Worm (Caenorhabditis elegans): Measurements from ENCODE around the gene rps-30.
A peak's percentile ranks its signal among the peaks of the same experiment; 100 is the strongest.

The rps-30 gene

DNA sequence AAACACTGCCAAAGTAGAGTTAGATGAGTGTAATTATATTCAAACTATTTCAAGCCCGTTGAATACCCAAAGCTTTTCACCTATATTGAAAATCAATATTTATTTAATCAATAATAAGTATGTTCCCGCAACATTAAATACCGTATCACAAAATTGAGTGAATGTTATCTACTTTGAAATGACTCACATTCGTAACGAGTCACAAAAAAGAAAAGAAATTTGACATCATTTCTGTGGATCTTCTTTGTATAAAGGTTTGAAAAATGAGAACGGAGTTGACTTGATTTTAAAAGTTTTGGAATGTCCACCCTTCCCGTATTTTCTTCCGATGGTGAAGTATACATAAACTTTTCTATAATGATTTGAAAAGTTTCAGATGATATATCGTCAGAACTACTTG is 41.1 kb upstream of the rps-30 start, which contains the start of gene srr-10:
Gene srr-10, plus strand, starts transcription at position 301 of the 400 bp plus-strand sequence.
- no peak for TF ChIP-seq pes-1 (GFP tag; IDR thresholded peaks at IDR 0.05)
- TF ChIP-seq ceh-36 (tag; optimal IDR thresholded peaks at IDR 0.05) = no peak
- no peak for TF ChIP-seq flt-1 (GFP tag; IDR thresholded peaks at IDR 0.05)
- TF ChIP-seq hmbx-1 (tag; optimal IDR thresholded peaks at IDR 0.05) = no peak
- TF ChIP-seq aly-1 (tag; optimal IDR thresholded peaks at IDR 0.05) = no peak
- no peak for TF ChIP-seq hnd-1 (tag; optimal IDR thresholded peaks at IDR 0.05)
- TF ChIP-seq sea-1 (GFP tag; conservative IDR thresholded peaks at IDR 0.05) = no peak
- no peak for TF ChIP-seq scrt-1 (GFP tag; IDR thresholded peaks at IDR 0.05)
- TF ChIP-seq tbx-37 (GFP tag; conservative IDR thresholded peaks at IDR 0.05) = no peak
- no peak for TF ChIP-seq B0310.2 (tag; optimal IDR thresholded peaks at IDR 0.05)
- no peak for TF ChIP-seq F13C5.2 (tag; optimal IDR thresholded peaks at IDR 0.05)
- TF ChIP-seq ets-7 (tag; optimal IDR thresholded peaks at IDR 0.05) = no peak
- TF ChIP-seq tbx-11 (GFP tag; IDR thresholded peaks at IDR 0.05) = no peak
- no peak for TF ChIP-seq hmg-4 (GFP tag; optimal IDR thresholded peaks at IDR 0.05)
- TF ChIP-seq ceh-13 (GFP tag; optimal IDR thresholded peaks at IDR 0.05) = no peak
- TF ChIP-seq ama-1 (optimal IDR thresholded peaks at IDR 0.05) = no peak
- TF ChIP-seq tra-4 (tag; optimal IDR thresholded peaks at IDR 0.05) = no peak

DNA sequence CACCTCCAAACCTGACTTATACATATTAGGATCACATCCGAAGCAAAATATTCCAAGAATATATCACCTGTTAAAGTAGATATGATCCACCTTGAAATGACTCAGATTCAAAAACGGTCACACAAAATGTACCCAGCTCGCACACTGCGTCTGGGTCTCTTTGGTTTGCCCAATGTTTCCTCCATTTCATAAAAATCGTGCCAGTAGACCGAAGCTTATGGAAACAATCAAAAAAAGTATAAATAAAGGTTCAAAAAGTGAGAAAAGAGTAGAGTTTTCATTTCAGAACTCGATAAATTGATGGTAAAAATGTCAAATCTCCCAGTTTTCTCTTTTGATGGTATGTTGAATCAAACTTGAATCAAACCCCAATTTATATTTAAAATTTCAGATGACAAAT is 38.7 kb upstream of the rps-30 start, which contains the start of gene srr-9:
Gene srr-9, plus strand, starts transcription at position 301 of the 400 bp plus-strand sequence.
- TF ChIP-seq sea-1 (GFP tag; conservative IDR thresholded peaks at IDR 0.05) (no peak), tra-4 (tag; optimal IDR thresholded peaks at IDR 0.05) (no peak), B0310.2 (tag; optimal IDR thresholded peaks at IDR 0.05) (no peak), tbx-11 (GFP tag; IDR thresholded peaks at IDR 0.05) (no peak), F13C5.2 (tag; optimal IDR thresholded peaks at IDR 0.05) (no peak), ceh-13 (GFP tag; optimal IDR thresholded peaks at IDR 0.05) (no peak), ama-1 (optimal IDR thresholded peaks at IDR 0.05) (no peak), hnd-1 (tag; optimal IDR thresholded peaks at IDR 0.05) (no peak), ceh-36 (tag; optimal IDR thresholded peaks at IDR 0.05) (no peak), tbx-37 (GFP tag; conservative IDR thresholded peaks at IDR 0.05) (no peak)

DNA sequence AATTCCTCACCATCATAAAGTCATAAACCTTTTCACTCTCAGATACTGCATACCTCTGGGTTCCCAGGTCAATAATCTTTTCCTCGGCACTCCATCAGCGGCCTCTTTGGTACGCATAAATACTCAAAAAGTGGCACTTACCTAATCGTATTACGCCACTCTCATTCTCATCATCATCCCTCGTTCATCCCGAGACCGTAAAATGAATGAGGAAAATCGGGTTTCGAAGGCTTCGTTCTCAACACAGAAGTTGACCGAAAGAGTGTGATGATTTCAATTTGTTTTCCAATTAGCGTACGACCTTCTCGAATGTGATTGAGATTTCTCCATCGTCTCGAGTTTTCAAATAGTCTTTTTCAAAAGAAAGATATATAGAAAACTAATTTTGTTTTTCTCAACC is 36.4 kb upstream of the rps-30 start:
- TF ChIP-seq ceh-36 (tag; optimal IDR thresholded peaks at IDR 0.05) (no peak), hnd-1 (tag; optimal IDR thresholded peaks at IDR 0.05) (no peak), hmg-4 (GFP tag; optimal IDR thresholded peaks at IDR 0.05) (no peak), aly-1 (tag; optimal IDR thresholded peaks at IDR 0.05) (no peak), scrt-1 (GFP tag; IDR thresholded peaks at IDR 0.05) (no peak), tbx-37 (GFP tag; conservative IDR thresholded peaks at IDR 0.05) (no peak), B0310.2 (tag; optimal IDR thresholded peaks at IDR 0.05) (no peak), tbx-11 (GFP tag; IDR thresholded peaks at IDR 0.05) (no peak), hmbx-1 (tag; optimal IDR thresholded peaks at IDR 0.05) (no peak), flt-1 (GFP tag; IDR thresholded peaks at IDR 0.05) (no peak), ceh-13 (GFP tag; optimal IDR thresholded peaks at IDR 0.05) (no peak), ama-1 (optimal IDR thresholded peaks at IDR 0.05) (no peak), ets-7 (tag; optimal IDR thresholded peaks at IDR 0.05) (no peak), F13C5.2 (tag; optimal IDR thresholded peaks at IDR 0.05) (no peak)

DNA sequence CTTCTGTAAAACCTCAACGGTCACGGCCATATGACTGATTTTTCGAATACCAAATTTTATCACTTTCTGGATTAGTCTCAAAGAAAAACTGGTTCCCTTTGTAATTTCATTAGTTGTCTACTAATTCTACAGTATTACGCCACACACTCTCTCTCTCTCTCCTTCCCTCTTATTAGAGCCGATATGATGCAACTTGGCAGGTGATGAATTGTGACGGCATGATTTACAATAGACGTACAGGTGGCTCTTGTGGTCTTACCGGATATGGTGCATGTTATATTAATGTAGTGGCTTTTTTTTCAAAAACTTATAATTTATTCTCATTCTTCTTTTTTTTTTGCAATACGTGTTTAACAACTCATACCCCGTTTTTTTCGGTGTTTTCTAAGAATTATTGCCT is 34.5 kb upstream of the rps-30 start:
- no peak for TF ChIP-seq ceh-36 (tag; optimal IDR thresholded peaks at IDR 0.05)

DNA sequence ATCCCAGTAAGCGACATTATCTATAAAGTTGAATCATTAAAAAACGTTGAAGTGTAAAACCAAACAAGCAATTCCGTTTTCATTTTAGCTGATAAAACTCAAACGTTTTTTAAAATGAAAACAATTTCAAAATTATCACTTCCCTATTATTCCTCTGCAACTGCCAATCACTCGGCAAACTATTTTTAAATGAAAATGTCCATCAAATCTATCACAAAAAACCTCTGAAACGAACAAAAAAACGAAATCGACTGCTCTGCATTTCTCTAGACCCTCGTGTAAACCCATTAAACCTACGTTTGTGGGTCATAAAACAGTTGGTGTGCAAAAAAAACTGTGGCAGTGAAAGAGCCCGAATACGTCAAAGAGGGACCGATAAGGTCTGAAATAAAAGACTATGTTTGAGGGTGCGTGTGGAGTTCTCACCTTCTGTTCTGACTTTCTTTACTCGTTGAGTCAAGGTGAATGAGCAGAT is 33.9 kb upstream of the rps-30 start, which contains the start of gene fbxl-5:
Gene fbxl-5, plus strand, starts transcription at position 425 of the 475 bp plus-strand sequence.
- TF ChIP-seq hmbx-1 (tag; optimal IDR thresholded peaks at IDR 0.05) = no peak
- TF ChIP-seq B0310.2 (tag; optimal IDR thresholded peaks at IDR 0.05) = no peak
- TF ChIP-seq scrt-1 (GFP tag; IDR thresholded peaks at IDR 0.05) = no peak
- no peak for TF ChIP-seq ceh-13 (GFP tag; optimal IDR thresholded peaks at IDR 0.05)
- TF ChIP-seq hmg-4 (GFP tag; optimal IDR thresholded peaks at IDR 0.05) = no peak
- TF ChIP-seq sea-1 (GFP tag; conservative IDR thresholded peaks at IDR 0.05) = no peak
- TF ChIP-seq flt-1 (GFP tag; IDR thresholded peaks at IDR 0.05) = no peak
- TF ChIP-seq F13C5.2 (tag; optimal IDR thresholded peaks at IDR 0.05) = no peak
- TF ChIP-seq tbx-11 (GFP tag; IDR thresholded peaks at IDR 0.05) = no peak
- TF ChIP-seq ceh-36 (tag; optimal IDR thresholded peaks at IDR 0.05) = no peak
- TF ChIP-seq tra-4 (tag; optimal IDR thresholded peaks at IDR 0.05) = no peak
- TF ChIP-seq tbx-37 (GFP tag; conservative IDR thresholded peaks at IDR 0.05) = no peak
- TF ChIP-seq pes-1 (GFP tag; IDR thresholded peaks at IDR 0.05) = no peak
- TF ChIP-seq ets-7 (tag; optimal IDR thresholded peaks at IDR 0.05) = no peak
- no peak for TF ChIP-seq hnd-1 (tag; optimal IDR thresholded peaks at IDR 0.05)
- no peak for TF ChIP-seq ama-1 (optimal IDR thresholded peaks at IDR 0.05)

DNA sequence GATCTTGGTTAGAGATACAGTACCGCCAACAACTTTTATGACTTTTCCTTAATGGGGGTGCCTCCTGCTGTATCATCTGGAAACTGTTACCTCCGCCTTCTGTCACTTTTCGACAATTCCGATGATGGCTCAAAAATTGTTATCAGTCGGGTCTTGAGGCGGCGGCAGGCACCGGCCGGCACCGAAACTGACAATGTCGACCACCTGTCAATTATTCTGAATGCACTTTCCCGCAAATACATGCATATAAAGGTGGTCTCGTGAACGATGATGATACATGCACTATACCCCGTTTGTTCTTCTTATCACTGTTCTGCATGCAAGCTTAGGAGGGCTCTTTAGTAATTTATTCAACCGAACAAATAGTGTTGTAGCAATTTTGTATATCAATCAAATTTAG is 32.3 kb upstream of the rps-30 start:
- TF ChIP-seq scrt-1 (GFP tag; IDR thresholded peaks at IDR 0.05) (no peak), hmbx-1 (tag; optimal IDR thresholded peaks at IDR 0.05) (no peak), F13C5.2 (tag; optimal IDR thresholded peaks at IDR 0.05) (no peak), hmg-4 (GFP tag; optimal IDR thresholded peaks at IDR 0.05) (no peak), ceh-36 (tag; optimal IDR thresholded peaks at IDR 0.05) (no peak), B0310.2 (tag; optimal IDR thresholded peaks at IDR 0.05) (no peak), sea-1 (GFP tag; conservative IDR thresholded peaks at IDR 0.05) (no peak), hnd-1 (tag; optimal IDR thresholded peaks at IDR 0.05) (no peak), pes-1 (GFP tag; IDR thresholded peaks at IDR 0.05) (no peak), ama-1 (optimal IDR thresholded peaks at IDR 0.05) (no peak), tra-4 (tag; optimal IDR thresholded peaks at IDR 0.05) (no peak), ceh-13 (GFP tag; optimal IDR thresholded peaks at IDR 0.05) (no peak)

DNA sequence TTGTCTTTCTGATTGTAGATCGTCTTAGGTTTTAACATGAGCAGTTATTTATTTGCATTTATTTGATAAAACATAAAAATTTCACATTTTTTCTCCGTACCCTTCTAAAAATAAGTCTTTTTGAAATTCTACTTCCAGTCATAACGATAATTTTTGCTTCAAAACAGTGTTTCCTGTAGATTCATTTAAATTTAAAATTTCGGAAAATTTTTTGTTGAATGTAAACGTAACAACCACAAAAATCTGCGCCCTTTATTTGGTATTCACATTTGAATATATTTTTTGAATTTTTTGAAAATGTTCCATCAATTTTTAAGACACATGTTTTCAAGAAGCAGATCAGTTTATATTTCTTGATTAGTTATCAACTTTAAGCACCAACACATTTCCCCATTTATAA is 31.0 kb upstream of the rps-30 start:
- TF ChIP-seq sea-1 (GFP tag; conservative IDR thresholded peaks at IDR 0.05) = no peak
- no peak for TF ChIP-seq ceh-13 (GFP tag; optimal IDR thresholded peaks at IDR 0.05)
- TF ChIP-seq B0310.2 (tag; optimal IDR thresholded peaks at IDR 0.05) = no peak
- TF ChIP-seq ceh-36 (tag; optimal IDR thresholded peaks at IDR 0.05) = no peak
- TF ChIP-seq hmbx-1 (tag; optimal IDR thresholded peaks at IDR 0.05) = no peak
- TF ChIP-seq ama-1 (optimal IDR thresholded peaks at IDR 0.05) = no peak
- TF ChIP-seq flt-1 (GFP tag; IDR thresholded peaks at IDR 0.05) = no peak
- no peak for TF ChIP-seq pes-1 (GFP tag; IDR thresholded peaks at IDR 0.05)

DNA sequence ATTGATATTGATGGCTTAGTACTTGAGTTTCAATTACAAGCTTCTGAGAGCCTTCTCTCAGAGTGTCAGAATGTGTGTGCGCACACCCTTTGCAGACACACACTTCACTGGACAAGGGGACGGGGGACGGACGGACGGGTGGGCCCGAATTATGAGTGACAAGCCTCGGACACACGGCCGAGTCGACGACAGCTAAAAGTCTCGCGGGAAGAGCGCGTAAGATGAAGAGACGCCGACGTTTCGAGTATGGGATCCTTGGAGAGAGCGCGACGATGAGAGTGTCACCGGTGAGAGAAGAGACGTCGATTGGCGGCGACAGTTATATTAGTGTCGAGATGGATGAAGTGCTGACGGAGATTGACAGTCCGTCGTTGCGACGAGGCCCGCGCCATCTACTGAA is 30.5 kb upstream of the rps-30 start:
- TF ChIP-seq tbx-37 (GFP tag; conservative IDR thresholded peaks at IDR 0.05) = no peak
- peak; percentile 27; the same call in 1 of the 2 replicates for TF ChIP-seq pes-1 (GFP tag; IDR thresholded peaks at IDR 0.05)
- TF ChIP-seq hmg-4 (GFP tag; optimal IDR thresholded peaks at IDR 0.05) = peak; percentile 64

All from whole organism, early embryonic.